Worm (Caenorhabditis elegans): ENCODE measurements around the gene polq-1.
A peak's percentile ranks its signal among the peaks of the same experiment; 100 is the strongest.

polq-1 gene

ce11 chrIII:5810012-5810411 lies 7.1 kb upstream of the polq-1 start:
- TF ChIP-seq flt-1 (GFP tag; IDR thresholded peaks at IDR 0.05) (no peak), tab-1 (GFP tag; IDR thresholded peaks at IDR 0.05) (no peak), klf-2 (GFP tag; conservative IDR thresholded peaks at IDR 0.05) (no peak), ztf-29 (GFP tag; IDR thresholded peaks at IDR 0.05) (no peak), ref-1 (GFP tag; conservative IDR thresholded peaks at IDR 0.05) (no peak), med-1 (GFP tag; optimal IDR thresholded peaks at IDR 0.05; ENCODE audit: insufficient read depth) (no peak), T22C8.4 (GFP tag; IDR thresholded peaks at IDR 0.05) (no peak), ztf-23 (GFP tag; IDR thresholded peaks at IDR 0.05) (no peak), cog-1 (tag; optimal IDR thresholded peaks at IDR 0.05) (no peak)

- TF ChIP-seq klf-2 (GFP tag; conservative IDR thresholded peaks at IDR 0.05) (no peak), ref-1 (GFP tag; conservative IDR thresholded peaks at IDR 0.05) (no peak), flt-1 (GFP tag; IDR thresholded peaks at IDR 0.05) (no peak), med-1 (GFP tag; optimal IDR thresholded peaks at IDR 0.05; ENCODE audit: insufficient read depth) (no peak), tab-1 (GFP tag; IDR thresholded peaks at IDR 0.05) (no peak)
These were observed 3.8 kb upstream of the polq-1 start, which contains the start of gene R12B2.2 for ce11 chrIII:5806720-5807119. Gene R12B2.2 (plus strand): TSS chrIII:5807020.

- TF ChIP-seq ztf-23 (GFP tag; IDR thresholded peaks at IDR 0.05) (no peak), klf-2 (GFP tag; conservative IDR thresholded peaks at IDR 0.05) (no peak), T22C8.4 (GFP tag; IDR thresholded peaks at IDR 0.05) (no peak), tab-1 (GFP tag; IDR thresholded peaks at IDR 0.05) (no peak), flt-1 (GFP tag; IDR thresholded peaks at IDR 0.05) (no peak), ztf-29 (GFP tag; IDR thresholded peaks at IDR 0.05) (no peak), cog-1 (tag; optimal IDR thresholded peaks at IDR 0.05) (no peak), ref-1 (GFP tag; conservative IDR thresholded peaks at IDR 0.05) (no peak), med-1 (GFP tag; optimal IDR thresholded peaks at IDR 0.05; ENCODE audit: insufficient read depth) (no peak)
These were observed 2.3 kb upstream of the polq-1 start, which contains the start of gene R12B2.3 for ce11 chrIII:5805273-5805672. Gene R12B2.3 (plus strand): TSS chrIII:5805573.

- TF ChIP-seq cog-1 (tag; optimal IDR thresholded peaks at IDR 0.05) (no peak), ztf-23 (GFP tag; IDR thresholded peaks at IDR 0.05) (no peak), T22C8.4 (GFP tag; IDR thresholded peaks at IDR 0.05) (no peak), flt-1 (GFP tag; IDR thresholded peaks at IDR 0.05) (no peak), ztf-29 (GFP tag; IDR thresholded peaks at IDR 0.05) (no peak), med-1 (GFP tag; optimal IDR thresholded peaks at IDR 0.05; ENCODE audit: insufficient read depth) (no peak), klf-2 (GFP tag; conservative IDR thresholded peaks at IDR 0.05) (no peak), ref-1 (GFP tag; conservative IDR thresholded peaks at IDR 0.05) (no peak), tab-1 (GFP tag; IDR thresholded peaks at IDR 0.05) (no peak)
These were observed 4.2 kb downstream of the polq-1 start, which contains the start of gene ceh-10 for ce11 chrIII:5798747-5799146. Gene ceh-10 (plus strand): TSS chrIII:5799047.

ce11 chrIII:5794982-5795381 lies 8.0 kb downstream of the polq-1 start:
- no peak for TF ChIP-seq tab-1 (GFP tag; IDR thresholded peaks at IDR 0.05)
- TF ChIP-seq flt-1 (GFP tag; IDR thresholded peaks at IDR 0.05) = no peak
- no peak for TF ChIP-seq ref-1 (GFP tag; conservative IDR thresholded peaks at IDR 0.05)
- no peak for TF ChIP-seq ztf-23 (GFP tag; IDR thresholded peaks at IDR 0.05)
- no peak for TF ChIP-seq klf-2 (GFP tag; conservative IDR thresholded peaks at IDR 0.05)
- no peak for TF ChIP-seq ztf-29 (GFP tag; IDR thresholded peaks at IDR 0.05)
- TF ChIP-seq T22C8.4 (GFP tag; IDR thresholded peaks at IDR 0.05) = no peak
- no peak for TF ChIP-seq med-1 (GFP tag; optimal IDR thresholded peaks at IDR 0.05; ENCODE audit: insufficient read depth)

ce11 chrIII:5790550-5790949 lies 12.4 kb downstream of the polq-1 start, which contains the start of gene rev-3:
Gene rev-3 (minus strand): TSS chrIII:5790650.
- no peak for TF ChIP-seq tab-1 (GFP tag; IDR thresholded peaks at IDR 0.05)
- no peak for TF ChIP-seq flt-1 (GFP tag; IDR thresholded peaks at IDR 0.05)
- no peak for TF ChIP-seq T22C8.4 (GFP tag; IDR thresholded peaks at IDR 0.05)
- no peak for TF ChIP-seq ztf-29 (GFP tag; IDR thresholded peaks at IDR 0.05)
- no peak for TF ChIP-seq ref-1 (GFP tag; conservative IDR thresholded peaks at IDR 0.05)
- TF ChIP-seq med-1 (GFP tag; optimal IDR thresholded peaks at IDR 0.05; ENCODE audit: insufficient read depth) = no peak
- no peak for TF ChIP-seq cog-1 (tag; optimal IDR thresholded peaks at IDR 0.05)
- no peak for TF ChIP-seq ztf-23 (GFP tag; IDR thresholded peaks at IDR 0.05)
- no peak for TF ChIP-seq klf-2 (GFP tag; conservative IDR thresholded peaks at IDR 0.05)

DNA sequence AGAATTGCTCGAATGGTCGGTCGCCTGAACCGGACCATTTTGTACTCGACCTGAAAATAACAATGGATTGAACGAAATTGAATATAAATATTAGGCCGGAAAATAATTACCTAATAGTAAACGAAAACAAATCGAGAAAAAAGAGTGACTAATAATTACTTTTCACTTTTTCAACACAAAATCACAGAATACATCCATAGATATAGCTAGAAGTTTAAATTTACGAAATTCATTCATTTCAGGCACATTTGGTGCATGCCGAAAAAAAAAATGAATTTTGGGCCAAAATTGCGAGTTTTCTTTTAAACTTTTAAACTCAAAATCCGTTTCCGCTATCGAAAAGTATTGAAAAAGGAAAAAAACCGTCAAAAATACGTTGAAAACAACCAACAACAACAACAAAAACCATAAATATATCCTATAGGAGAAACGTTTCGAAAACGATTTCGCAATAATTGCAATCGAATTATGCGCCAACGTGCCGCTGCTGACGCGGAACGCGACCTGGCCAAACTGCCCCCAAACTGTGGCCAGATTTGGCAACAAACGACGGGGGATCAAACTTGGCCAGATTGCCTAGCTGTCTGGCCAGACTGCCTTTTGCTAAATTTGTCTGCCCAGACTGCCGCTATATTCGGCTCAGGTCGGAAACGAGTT lies 17.6 kb downstream of the polq-1 start, which contains the start of gene Y37B11A.3:
TSS of gene Y37B11A.3 (minus strand) at position 51 of the 657 bp plus-strand sequence.
- TF ChIP-seq ztf-23 (GFP tag; IDR thresholded peaks at IDR 0.05) = 0 out of 2 replicates have a peak, but pooled peaks have one; percentile 27
- no peak for TF ChIP-seq flt-1 (GFP tag; IDR thresholded peaks at IDR 0.05)

- TF ChIP-seq tab-1 (GFP tag; IDR thresholded peaks at IDR 0.05) = no peak
- no peak for TF ChIP-seq ztf-29 (GFP tag; IDR thresholded peaks at IDR 0.05)
- no peak for TF ChIP-seq ztf-23 (GFP tag; IDR thresholded peaks at IDR 0.05)
- no peak for TF ChIP-seq klf-2 (GFP tag; conservative IDR thresholded peaks at IDR 0.05)
- TF ChIP-seq med-1 (GFP tag; optimal IDR thresholded peaks at IDR 0.05; ENCODE audit: insufficient read depth) = no peak
- no peak for TF ChIP-seq ref-1 (GFP tag; conservative IDR thresholded peaks at IDR 0.05)
- TF ChIP-seq cog-1 (tag; optimal IDR thresholded peaks at IDR 0.05) = no peak
- TF ChIP-seq flt-1 (GFP tag; IDR thresholded peaks at IDR 0.05) = no peak
- TF ChIP-seq T22C8.4 (GFP tag; IDR thresholded peaks at IDR 0.05) = no peak
These were observed 20.9 kb downstream of the polq-1 start for ce11 chrIII:5782080-5782479.

ce11 chrIII:5769726-5770235 lies 33.2 kb downstream of the polq-1 start, which contains the start of gene cutl-23:
Gene cutl-23 (plus strand): TSS chrIII:5770185.
- TF ChIP-seq ztf-29 (GFP tag; IDR thresholded peaks at IDR 0.05) (0 out of 2 replicates have a peak, but pooled peaks have one; percentile 42), ref-1 (GFP tag; conservative IDR thresholded peaks at IDR 0.05) (no peak), ztf-23 (GFP tag; IDR thresholded peaks at IDR 0.05) (peak; percentile 73; the same call in 1 of the 2 replicates), cog-1 (tag; optimal IDR thresholded peaks at IDR 0.05) (peak; percentile 11), tab-1 (GFP tag; IDR thresholded peaks at IDR 0.05) (peak; percentile 80; the same call in 1 of the 2 replicates), flt-1 (GFP tag; IDR thresholded peaks at IDR 0.05) (peak; percentile 76), klf-2 (GFP tag; conservative IDR thresholded peaks at IDR 0.05) (no peak; the same call in 1 of the 2 replicates)
